Worm (Caenorhabditis elegans) whole organism, mixed stage, embryonic: ENCODE measurements around the gene cdr-3.

Experiments
- ces-1 ChIP-seq: fragments of 150-350 bp; optimal IDR thresholded peaks from 2 replicates; lab custom pipeline; 2014; ENCODE audit warnings: missing biosample characterization, missing genetic modification reagents, missing genetic modification characterization
- nhr-12 ChIP-seq: fragments of 150-350 bp; optimal IDR thresholded peaks from 2 replicates; lab custom pipeline; 2014; ENCODE audit warnings: missing biosample characterization, missing genetic modification characterization
- nhr-2 ChIP-seq: fragments of 150-350 bp; optimal IDR thresholded peaks from 2 replicates; lab custom pipeline; 2014; ENCODE audit warnings: missing biosample characterization, missing genetic modification characterization
- nhr-28 ChIP-seq: fragments of 150-350 bp; optimal IDR thresholded peaks from 2 replicates; lab custom pipeline; 2014; ENCODE audit warnings: missing biosample characterization, missing genetic modification characterization

DNA sequence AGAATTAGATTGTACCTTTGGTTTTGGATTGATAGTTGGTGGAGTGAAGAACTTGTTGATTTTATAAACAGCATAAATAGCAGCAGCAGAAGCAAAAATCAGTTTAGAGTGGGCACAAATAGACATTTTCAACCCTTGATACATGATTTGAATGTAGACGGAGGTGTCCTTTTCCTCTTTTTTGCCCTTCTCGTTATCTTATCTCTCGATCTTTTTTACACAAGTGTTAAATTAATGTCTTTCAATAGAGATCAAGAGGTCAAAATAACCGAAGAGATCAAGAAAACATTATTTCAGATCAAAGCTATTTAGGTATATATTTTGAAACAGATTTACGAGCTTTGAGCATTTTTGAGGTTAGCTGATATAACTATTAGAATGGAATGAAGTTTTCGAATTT is 5.3 kb downstream of the cdr-3 start, which contains the start of gene cdr-7:
- TF ChIP-seq nhr-2 (no peak), nhr-28 (tag; lab: Kevin White, UChicago) (no peak), ces-1 (GFP tag; lab: Kevin White, UChicago) (no peak), nhr-12 (tag; lab: Kevin White, UChicago) (no peak)
